Worm (Caenorhabditis elegans) whole organism, L4 larva: ENCODE results near the gene T21E8.6.

Experiments
- F37D6.2 ChIP-seq: sonication (generic microtip); optimal IDR thresholded peaks from 2 replicates; lab custom pipeline; 2016; ENCODE audit warnings: mild to moderate bottlenecking, missing genetic modification characterization, missing compliant biosample characterization
- F44E2.7 ChIP-seq: fragments of 200-800 bp; sonication (Bioruptor generic); IDR thresholded peaks from 2 replicates; pipeline ENCODE4 v2.1.2; 2022; ENCODE audit warnings: missing genetic modification characterization, missing compliant biosample characterization
- aha-1 ChIP-seq: fragments of 150-350 bp; peaks from one replicate; lab custom pipeline; 2014; ENCODE audit warnings: missing biosample characterization, missing genetic modification characterization
- cey-2 ChIP-seq: sonication (generic microtip); optimal IDR thresholded peaks from 3 replicates; lab custom pipeline; 2017; ENCODE audit warnings: missing genetic modification characterization, mild to moderate bottlenecking, missing compliant biosample characterization, antibody characterized with exemption, borderline replicate concordance; ENCODE audit not compliant: insufficient read depth
- ctbp-1 ChIP-seq: fragments of 200-800 bp; sonication (Bioruptor generic); IDR thresholded peaks from 2 replicates; pipeline ENCODE4 v1.3.6; 2022; ENCODE audit warnings: missing genetic modification reagents, missing genetic modification characterization, missing compliant biosample characterization
- daf-16 ChIP-seq, 3 experiments: sonication (generic microtip); optimal IDR thresholded peaks; 2 replicates each; lab custom pipeline; 2016 to 2017; ENCODE audit warnings: missing genetic modification characterization in 3 of 3, missing genetic modification reagents in 3 of 3, mild to moderate bottlenecking in 2 of 3, missing compliant biosample characterization in 2 of 3, missing biosample characterization in 1 of 3, moderate library complexity in 1 of 3
- daf-19 ChIP-seq: fragments of 200-800 bp; sonication (Bioruptor generic); conservative IDR thresholded peaks from 2 replicates; pipeline ENCODE4 v1.3.6; 2022; ENCODE audit warnings: missing genetic modification characterization, missing compliant biosample characterization
- dmd-6 ChIP-seq: fragments of 200-800 bp; sonication (Bioruptor generic); IDR thresholded peaks from 2 replicates; pipeline ENCODE4 v1.3.6; 2022; ENCODE audit warnings: missing genetic modification reagents, missing genetic modification characterization, missing compliant biosample characterization
- dpl-1 ChIP-seq: fragments of 150-350 bp; optimal IDR thresholded peaks from 2 replicates; lab custom pipeline; 2014; ENCODE audit warnings: missing biosample characterization, missing genetic modification reagents, missing genetic modification characterization
- duxl-1 ChIP-seq: sonication (generic microtip); optimal IDR thresholded peaks from 2 replicates; lab custom pipeline; 2016; ENCODE audit warnings: mild to moderate bottlenecking, missing genetic modification characterization, moderate library complexity, missing compliant biosample characterization; ENCODE audit not compliant: poor library complexity
- dve-1 ChIP-seq: sonication (generic microtip); optimal IDR thresholded peaks from 2 replicates; lab custom pipeline; 2017; ENCODE audit warnings: antibody characterized with exemption, mild to moderate bottlenecking, missing genetic modification characterization, missing compliant biosample characterization; ENCODE audit not compliant: insufficient read depth
- fkh-10 ChIP-seq: fragments of 150-350 bp; optimal IDR thresholded peaks from 2 replicates; lab custom pipeline; 2014; ENCODE audit warnings: missing biosample characterization, missing genetic modification reagents, missing genetic modification characterization
- hlh-11 ChIP-seq: fragments of 200-800 bp; sonication (Bioruptor generic); optimal IDR thresholded peaks from 2 replicates; lab custom pipeline; 2018; ENCODE audit warnings: mild to moderate bottlenecking, missing genetic modification characterization, missing compliant biosample characterization
- hlh-30 ChIP-seq: sonication (generic microtip); optimal IDR thresholded peaks from 2 replicates; lab custom pipeline; 2017; ENCODE audit warnings: antibody characterized with exemption, mild to moderate bottlenecking, missing genetic modification characterization, missing compliant biosample characterization; ENCODE audit not compliant: insufficient read depth
- hmg-1.1 ChIP-seq: fragments of 200-800 bp; sonication (Bioruptor generic); IDR thresholded peaks from 2 replicates; pipeline ENCODE4 v1.3.6; 2022; ENCODE audit warnings: missing genetic modification reagents, missing genetic modification characterization, missing compliant biosample characterization
- jun-1 ChIP-seq: fragments of 150-350 bp; optimal IDR thresholded peaks from 2 replicates; lab custom pipeline; 2014; ENCODE audit warnings: missing biosample characterization, missing genetic modification reagents, missing genetic modification characterization
- lin-13 ChIP-seq: fragments of 150-350 bp; optimal IDR thresholded peaks from 2 replicates; lab custom pipeline; 2014; ENCODE audit warnings: missing biosample characterization, missing genetic modification reagents, missing genetic modification characterization
- lsy-2 ChIP-seq, 2 experiments: fragments of 150-350 bp in 1 of 2; sonication (generic microtip) in 1 of 2; optimal IDR thresholded peaks; 2 replicates each; lab custom pipeline; 2014 to 2017; ENCODE audit warnings: missing biosample characterization in 2 of 2, missing genetic modification characterization in 2 of 2
- madf-9 ChIP-seq: fragments of 200-800 bp; sonication (Bioruptor generic); conservative IDR thresholded peaks from 2 replicates; pipeline ENCODE4 v1.3.6; 2022; ENCODE audit warnings: missing genetic modification reagents, missing genetic modification characterization, missing compliant biosample characterization
- mdl-1 ChIP-seq, 2 experiments: fragments of 150-350 bp in 1 of 2; sonication (generic microtip) in 1 of 2; optimal IDR thresholded peaks; 2 replicates each; lab custom pipeline; 2014 to 2017; ENCODE audit warnings: missing biosample characterization in 2 of 2, missing genetic modification characterization in 2 of 2
- mdt-29 ChIP-seq: fragments of 200-800 bp; sonication (Bioruptor generic); IDR thresholded peaks from 2 replicates; pipeline ENCODE4 v1.3.6; 2022; ENCODE audit warnings: missing genetic modification reagents, missing genetic modification characterization, missing compliant biosample characterization
- mep-1 ChIP-seq: fragments of 150-350 bp; sonication (generic microtip); optimal IDR thresholded peaks from 3 replicates; lab custom pipeline; 2014; ENCODE audit warnings: missing biosample characterization, missing genetic modification characterization
- mes-2 ChIP-seq: sonication (generic microtip); optimal IDR thresholded peaks from 2 replicates; lab custom pipeline; 2016; ENCODE audit warnings: missing genotype, mild to moderate bottlenecking, missing genetic modification characterization, missing compliant biosample characterization; ENCODE audit not compliant: poor library complexity, severe bottlenecking
- mxl-2 ChIP-seq: fragments of 200-800 bp; sonication (Bioruptor generic); conservative IDR thresholded peaks from 2 replicates; pipeline ENCODE4 v1.3.6; 2022; ENCODE audit warnings: missing genetic modification reagents, missing genetic modification characterization, missing compliant biosample characterization
- mxl-3 ChIP-seq: fragments of 200-800 bp; sonication (Bioruptor generic); optimal IDR thresholded peaks from 2 replicates; lab custom pipeline; 2018; ENCODE audit warnings: mild to moderate bottlenecking, missing genetic modification characterization, missing compliant biosample characterization
- nhr-11 ChIP-seq: fragments of 150-350 bp; optimal IDR thresholded peaks from 2 replicates; lab custom pipeline; 2014; ENCODE audit warnings: missing biosample characterization, missing genetic modification characterization
- nhr-28 ChIP-seq: fragments of 150-350 bp; optimal IDR thresholded peaks from 2 replicates; lab custom pipeline; 2014; ENCODE audit warnings: missing biosample characterization, missing genetic modification characterization
- nhr-48 ChIP-seq: sonication (generic microtip); optimal IDR thresholded peaks from 2 replicates; lab custom pipeline; 2016; ENCODE audit warnings: mild to moderate bottlenecking, missing genetic modification characterization, missing compliant biosample characterization
- nhr-6 ChIP-seq: fragments of 150-350 bp; optimal IDR thresholded peaks from 2 replicates; lab custom pipeline; 2014; ENCODE audit warnings: missing biosample characterization, missing genetic modification characterization
- nhr-77 ChIP-seq: fragments of 150-350 bp; optimal IDR thresholded peaks from 2 replicates; lab custom pipeline; 2014; ENCODE audit warnings: missing biosample characterization, missing genetic modification characterization
- pha-4 ChIP-seq, 2 experiments: fragments of 150-350 bp in 1 of 2; fragments of 200-800 bp in 1 of 2; sonication (Bioruptor generic) in 1 of 2; IDR thresholded peaks in 1 of 2; optimal IDR thresholded peaks in 1 of 2; 2 replicates each; pipeline versions ENCODE4 v1.3.6 to Lab custom; 2014 to 2022; ENCODE audit warnings: missing genetic modification characterization in 2 of 2, missing genetic modification reagents in 2 of 2, missing biosample characterization in 1 of 2, missing compliant biosample characterization in 1 of 2
- rbr-2 ChIP-seq: sonication (generic microtip); optimal IDR thresholded peaks from 2 replicates; lab custom pipeline; 2016; ENCODE audit warnings: missing genotype, missing genetic modification characterization, missing compliant biosample characterization
- saeg-2 ChIP-seq: fragments of 200-800 bp; sonication (Bioruptor generic); IDR thresholded peaks from 2 replicates; pipeline ENCODE4 v1.3.6; 2022; ENCODE audit warnings: missing genetic modification reagents, missing genetic modification characterization, missing compliant biosample characterization
- sdz-12 ChIP-seq: fragments of 200-800 bp; sonication (Bioruptor generic); optimal IDR thresholded peaks from 2 replicates; lab custom pipeline; 2018; ENCODE audit warnings: mild to moderate bottlenecking, missing genetic modification characterization, missing compliant biosample characterization
- unc-39 ChIP-seq: sonication (generic microtip); optimal IDR thresholded peaks from 2 replicates; lab custom pipeline; 2017; ENCODE audit warnings: missing biosample characterization, missing genetic modification characterization
- unc-62 ChIP-seq, 3 experiments: fragments of 150-350 bp in 1 of 3; sonication (generic microtip); optimal IDR thresholded peaks in 2 of 3; peaks in 1 of 3; 1 replicate in 1 of 3; 2 replicates in 2 of 3; lab custom pipeline; 2014 to 2017; ENCODE audit warnings: missing biosample characterization in 3 of 3, missing genetic modification characterization in 3 of 3, missing genetic modification reagents in 3 of 3, missing genotype in 1 of 3
- zfp-3 ChIP-seq: fragments of 200-800 bp; sonication (Bioruptor generic); conservative IDR thresholded peaks from 2 replicates; pipeline ENCODE4 v1.3.6; 2022; ENCODE audit warnings: missing genetic modification reagents, missing genetic modification characterization, missing compliant biosample characterization
- zip-11 ChIP-seq: fragments of 200-800 bp; sonication (Bioruptor generic); IDR thresholded peaks from 2 replicates; pipeline ENCODE4 v1.3.6; 2022; ENCODE audit warnings: missing genetic modification characterization, missing compliant biosample characterization
- ztf-11 ChIP-seq: fragments of 150-350 bp; optimal IDR thresholded peaks from 2 replicates; lab custom pipeline; 2014; ENCODE audit warnings: missing biosample characterization, missing genetic modification characterization

The T21E8.6 gene

DNA sequence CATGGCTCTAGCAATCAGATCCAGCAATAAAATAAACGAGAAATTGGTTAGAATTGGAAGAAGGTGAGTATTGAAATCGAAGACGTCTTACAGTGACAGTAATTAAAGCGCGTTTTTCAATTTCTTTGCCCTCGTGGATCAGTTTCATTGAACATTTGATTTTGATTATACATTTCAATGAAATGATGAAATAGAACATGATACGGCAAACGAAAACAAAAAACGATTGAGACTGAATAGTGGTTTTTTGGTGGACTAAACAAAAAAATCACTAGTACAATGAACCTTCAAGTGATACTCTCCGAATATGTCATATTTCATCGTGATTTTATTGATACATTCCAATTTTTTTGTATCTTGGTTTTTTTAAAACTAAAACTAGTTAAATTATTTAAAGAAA lies 14.4 kb downstream of the T21E8.6 start, which contains the start of gene haly-1:
Gene haly-1, minus strand, starts transcription at position 101 of the 400 bp plus-strand sequence.
- TF ChIP-seq hlh-30 (tag; lab: Kevin White, UChicago) (no peak), cey-2 (tag; lab: Kevin White, UChicago) (no peak)
- TF ChIP-seq, all 104 proteins: peak for 0

DNA sequence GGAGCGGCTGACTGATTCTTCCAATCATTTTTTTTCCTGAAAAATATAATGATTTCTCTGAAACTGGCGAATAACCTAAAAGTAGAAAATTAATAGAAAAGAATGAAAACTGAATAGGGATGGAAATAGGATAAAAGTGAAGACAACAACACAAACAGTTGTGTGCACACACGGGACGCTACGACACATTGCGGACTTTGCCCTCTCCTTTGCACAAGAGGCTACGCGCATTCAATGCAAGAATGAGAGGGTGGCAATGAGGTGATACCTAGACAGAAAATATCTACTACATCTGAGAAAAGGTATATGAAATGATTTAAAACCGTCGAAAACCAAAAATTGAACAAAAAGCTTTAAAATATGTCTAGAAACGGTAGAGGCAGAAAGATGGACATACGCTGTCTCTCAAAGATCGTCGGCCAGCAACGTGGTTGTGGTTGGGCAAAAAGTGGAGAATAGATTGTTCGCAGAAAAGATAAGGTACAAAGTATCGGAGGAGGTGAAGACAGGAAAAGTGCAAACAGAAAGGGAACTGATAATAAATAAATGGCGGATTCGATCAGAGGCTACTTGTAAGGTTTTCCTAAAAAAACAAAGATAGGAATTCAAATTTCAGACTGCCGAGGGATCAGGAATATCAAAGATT lies 18.1 kb downstream of the T21E8.6 start, which contains the start of gene suca-1:
Gene suca-1, minus strand, starts transcription at position 36 of the 646 bp plus-strand sequence.
- TF ChIP-seq nhr-6 (tag; lab: Kevin White, UChicago) (peak; percentile 19), mdl-1 (tag; optimal IDR thresholded peaks at IDR 0.05; lab: Kevin White, UChicago) (peak in 1 of 2 experiments; percentile 31), dve-1 (tag; lab: Kevin White, UChicago) (peak; percentile 21), zfp-3 (GFP tag; lab: Robert Waterston, UW) (no peak), hlh-11 (tag; lab: Kevin White, UChicago) (peak; percentile 56), mxl-2 (GFP tag; lab: Robert Waterston, UW) (no peak), lin-13 (GFP tag; lab: Kevin White, UChicago) (peak; percentile 5), lsy-2 (tag; optimal IDR thresholded peaks at IDR 0.05; lab: Kevin White, UChicago) (peak; percentile 0 to 59), nhr-28 (tag; lab: Kevin White, UChicago) (peak; percentile 36), rbr-2 (tag; lab: Kevin White, UChicago) (peak; percentile 62), daf-16 (GFP tag; optimal IDR thresholded peaks at IDR 0.05; lab: Kevin White, UChicago) (no peak), daf-16 (tag; optimal IDR thresholded peaks at IDR 0.05; lab: Kevin White, UChicago) (peak; percentile 24), hlh-30 (tag; lab: Kevin White, UChicago) (peak; percentile 31), hmg-1.1 (GFP tag; lab: Robert Waterston, UW) (peak; percentile 60; the same call in 1 of the 2 replicates), unc-39 (tag; lab: Kevin White, UChicago) (no peak), mes-2 (tag; lab: Kevin White, UChicago) (peak; percentile 50), mep-1 (tag; lab: Kevin White, UChicago) (peak; percentile 39), unc-62 (GFP tag; optimal IDR thresholded peaks at IDR 0.05 in 1 of 2; lab: Kevin White, UChicago) (peak in 1 of 2 experiments; percentile 71), unc-62 (tag; optimal IDR thresholded peaks at IDR 0.05; lab: Kevin White, UChicago) (no peak), duxl-1 (no peak), dmd-6 (peak; percentile 67), saeg-2 (GFP tag; lab: Robert Waterston, UW) (0 out of 2 replicates have a peak, but pooled peaks have one; percentile 18), ztf-11 (tag; lab: Kevin White, UChicago) (no peak), mxl-3 (GFP tag; lab: Kevin White, UChicago) (peak; percentile 92), mdt-29 (GFP tag; lab: Robert Waterston, UW) (no peak)

DNA sequence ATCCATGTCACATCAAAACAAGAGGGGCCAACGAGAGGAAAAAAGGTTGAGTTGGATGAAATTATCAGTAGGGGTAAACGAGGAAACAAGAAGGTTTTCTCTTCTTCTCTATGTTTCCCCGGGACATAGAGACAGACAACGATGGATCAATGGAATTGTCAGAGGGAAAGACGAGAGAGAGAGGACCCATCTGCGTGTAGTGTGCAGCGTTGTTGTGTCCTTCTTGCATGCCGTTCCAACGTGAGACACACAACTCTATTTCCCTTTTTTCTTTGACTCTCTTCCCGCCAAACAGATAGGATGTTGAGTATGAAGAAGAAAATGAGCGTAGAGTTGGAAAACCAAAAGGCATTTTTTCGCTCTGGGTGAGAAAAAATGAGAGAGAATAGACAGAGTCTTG lies 18.9 kb downstream of the T21E8.6 start:
- peak; percentile 39 for TF ChIP-seq mes-2 (tag; lab: Kevin White, UChicago)
- peak in 1 of 2 experiments; percentile 97 for TF ChIP-seq unc-62 (GFP tag; optimal IDR thresholded peaks at IDR 0.05 in 1 of 2; lab: Kevin White, UChicago)
- no peak for TF ChIP-seq unc-62 (tag; optimal IDR thresholded peaks at IDR 0.05; lab: Kevin White, UChicago)
- TF ChIP-seq jun-1 (tag; lab: Kevin White, UChicago), result no peak
- TF ChIP-seq hlh-11 (tag; lab: Kevin White, UChicago), result peak; percentile 80
- no peak for TF ChIP-seq sdz-12 (GFP tag; lab: Kevin White, UChicago)
- peak; percentile 79 for TF ChIP-seq mep-1 (tag; lab: Kevin White, UChicago)
- peak in 1 of 2 experiments; percentile 79 for TF ChIP-seq mdl-1 (tag; optimal IDR thresholded peaks at IDR 0.05; lab: Kevin White, UChicago)
- peak; percentile 71 for TF ChIP-seq dmd-6
- TF ChIP-seq hlh-30 (tag; lab: Kevin White, UChicago), result peak; percentile 49
- peak; percentile 66 for TF ChIP-seq rbr-2 (tag; lab: Kevin White, UChicago)
- peak; percentile 87 for TF ChIP-seq nhr-11 (tag; lab: Kevin White, UChicago)
- TF ChIP-seq zip-11 (GFP tag; lab: Robert Waterston, UW), result no peak
- peak; percentile 69 for TF ChIP-seq hmg-1.1 (GFP tag; lab: Robert Waterston, UW)
- TF ChIP-seq daf-19 (GFP tag; lab: Robert Waterston, UW), result no peak
- TF ChIP-seq nhr-77 (tag; lab: Kevin White, UChicago), result peak; percentile 49
- 0 out of 2 replicates have a peak, but pooled peaks have one; percentile 23 for TF ChIP-seq madf-9 (GFP tag; lab: Robert Waterston, UW)
- 0 out of 2 replicates have a peak, but pooled peaks have one; percentile 38 for TF ChIP-seq ctbp-1 (GFP tag; lab: Robert Waterston, UW)
- peak; percentile 80 for TF ChIP-seq fkh-10 (GFP tag; lab: Kevin White, UChicago)
- TF ChIP-seq dpl-1 (GFP tag; lab: Kevin White, UChicago), result peak; percentile 21
- no peak for TF ChIP-seq F44E2.7 (GFP tag; lab: Robert Waterston, UW)
- TF ChIP-seq aha-1 (tag; lab: Kevin White, UChicago), result peak; percentile 99
- peak; percentile 28 for TF ChIP-seq dve-1 (tag; lab: Kevin White, UChicago)
- no peak for TF ChIP-seq F37D6.2
- TF ChIP-seq nhr-28 (tag; lab: Kevin White, UChicago), result peak; percentile 83
- peak in 1 of 2 experiments; percentile 77 for TF ChIP-seq daf-16 (GFP tag; optimal IDR thresholded peaks at IDR 0.05; lab: Kevin White, UChicago)
- TF ChIP-seq daf-16 (tag; optimal IDR thresholded peaks at IDR 0.05; lab: Kevin White, UChicago), result peak; percentile 12
- peak; percentile 19 for TF ChIP-seq nhr-48
- TF ChIP-seq pha-4 (GFP tag; IDR thresholded peaks at IDR 0.05; lab: Robert Waterston, UW), result no peak
- no peak for TF ChIP-seq pha-4 (tag; optimal IDR thresholded peaks at IDR 0.05; lab: Kevin White, UChicago)
- peak; percentile 96 for TF ChIP-seq mxl-3 (GFP tag; lab: Kevin White, UChicago)
